Fruit fly (Drosophila melanogaster) whole organism, pupa: ENCODE results near the gene sNPF.

Source experiments
- CG10348 ChIP-seq: fragments of 200-800 bp; sonication (Bioruptor generic); IDR thresholded peaks from 2 replicates; pipeline ENCODE4 v1.3.6; 2022; ENCODE audit warnings: missing biosample characterization, missing genetic modification characterization
- CG13204 ChIP-seq: fragments of 200-800 bp; sonication (Bioruptor generic); optimal IDR thresholded peaks from 2 replicates; lab custom pipeline; 2018; ENCODE audit warnings: missing biosample characterization, mild to moderate bottlenecking, missing genetic modification characterization, moderate library complexity
- CG14655 ChIP-seq: fragments of 200-800 bp; sonication (Bioruptor generic); optimal IDR thresholded peaks from 3 replicates; lab custom pipeline; 2017; ENCODE audit warnings: mild to moderate bottlenecking, missing biosample characterization, missing genetic modification reagents, missing genetic modification characterization
- CG32121 ChIP-seq: fragments of 200-800 bp; sonication (Bioruptor generic); IDR thresholded peaks from 2 replicates; pipeline ENCODE4 v1.3.6; 2022; ENCODE audit warnings: missing biosample characterization, missing genetic modification characterization
- CG4496 ChIP-seq: fragments of 200-800 bp; sonication (Bioruptor generic); IDR thresholded peaks from 3 replicates; pipeline ENCODE4 v1.3.6; 2022; ENCODE audit warnings: missing biosample characterization, missing genetic modification characterization
- CG8159 ChIP-seq: fragments of 200-800 bp; sonication (Bioruptor generic); optimal IDR thresholded peaks from 3 replicates; lab custom pipeline; 2018; ENCODE audit warnings: missing biosample characterization, mild to moderate bottlenecking, missing genetic modification characterization, moderate library complexity
- CG8301 ChIP-seq: fragments of 200-800 bp; sonication (Bioruptor generic); optimal IDR thresholded peaks from 2 replicates; lab custom pipeline; 2018; ENCODE audit warnings: missing biosample characterization, mild to moderate bottlenecking, missing genetic modification characterization
- CG9948 ChIP-seq: fragments of 200-800 bp; sonication (Bioruptor generic); optimal IDR thresholded peaks from 2 replicates; lab custom pipeline; 2018; ENCODE audit warnings: missing biosample characterization, mild to moderate bottlenecking, missing genetic modification characterization, moderate library complexity
- D1 ChIP-seq: fragments of 200-800 bp; sonication (Bioruptor generic); optimal IDR thresholded peaks from 2 replicates; lab custom pipeline; 2018; ENCODE audit warnings: missing biosample characterization, mild to moderate bottlenecking, missing genetic modification characterization, moderate library complexity
- EcR ChIP-seq: fragments of 200-800 bp; sonication (Bioruptor generic); optimal IDR thresholded peaks from 3 replicates; lab custom pipeline; 2019; ENCODE audit warnings: missing biosample characterization, missing genetic modification characterization, mild to moderate bottlenecking, moderate library complexity, missing genetic modification reagents
- Ets98B ChIP-seq: fragments of 200-800 bp; sonication (Bioruptor generic); IDR thresholded peaks from 2 replicates; pipeline ENCODE4 v1.3.6; 2022; ENCODE audit warnings: missing biosample characterization, missing genetic modification characterization
- Snoo ChIP-seq: fragments of 200-800 bp; sonication (Bioruptor generic); optimal IDR thresholded peaks from 3 replicates; lab custom pipeline; 2017; ENCODE audit warnings: missing biosample characterization, mild to moderate bottlenecking, missing genetic modification characterization, inconsistent platforms
- rn ChIP-seq: fragments of 200-800 bp; sonication (Bioruptor generic); IDR thresholded peaks from 2 replicates; pipeline ENCODE4 v1.3.6; 2022; ENCODE audit warnings: missing biosample characterization, missing genetic modification characterization

- TF ChIP-seq rn (GFP tag; lab: Robert Waterston, UW) (no peak), CG9948 (tag; lab: Kevin White, UChicago) (no peak), CG8301 (tag; lab: Kevin White, UChicago) (no peak), CG13204 (GFP tag; lab: Kevin White, UChicago) (no peak), CG32121 (GFP tag; lab: Robert Waterston, UW) (no peak), EcR (no peak), D1 (tag; lab: Kevin White, UChicago) (no peak), Ets98B (GFP tag; lab: Robert Waterston, UW) (no peak), CG4496 (GFP tag; lab: Robert Waterston, UW) (no peak), CG8159 (tag; lab: Kevin White, UChicago) (no peak), CG10348 (GFP tag; lab: Robert Waterston, UW) (no peak), CG14655 (GFP tag; lab: Kevin White, UChicago) (no peak), Snoo (no peak)
These were observed 37.8 kb downstream of the sNPF start, which contains the start of gene vls for dm6 chr2L:20065516-20065915.
